Worm (Caenorhabditis elegans): ENCODE results near the gene W09D6.5.

- no peak for TF ChIP-seq Y67H2A.10 (GFP tag; conservative IDR thresholded peaks at IDR 0.05)
- no peak for TF ChIP-seq tbx-9 (tag; optimal IDR thresholded peaks at IDR 0.05; ENCODE audit: borderline replicate concordance)
- no peak for TF ChIP-seq somi-1 (GFP tag; optimal IDR thresholded peaks at IDR 0.05)
- no peak for TF ChIP-seq mel-28 (tag; optimal IDR thresholded peaks at IDR 0.05; ENCODE audit: borderline replicate concordance)
- TF ChIP-seq lin-35 (GFP tag; optimal IDR thresholded peaks at IDR 0.05): no peak
- no peak for TF ChIP-seq lin-54 (GFP tag; optimal IDR thresholded peaks at IDR 0.05)
- TF ChIP-seq snpc-4 (GFP tag; optimal IDR thresholded peaks at IDR 0.05): no peak
- no peak for TF ChIP-seq snpc-4 (tag; optimal IDR thresholded peaks at IDR 0.05)
- no peak for TF ChIP-seq ceh-100 (GFP tag; IDR thresholded peaks at IDR 0.05)
- TF ChIP-seq tlf-1 (GFP tag; optimal IDR thresholded peaks at IDR 0.05): no peak
- TF ChIP-seq repo-1 (tag; optimal IDR thresholded peaks at IDR 0.05): no peak
- TF ChIP-seq dpff-1 (tag; optimal IDR thresholded peaks at IDR 0.05): no peak
Observed at ce11 chrIII:11127528-11127927, 39.2 kb downstream of the W09D6.5 start, which contains the start of gene Y48A6C.8.
